Worm (Caenorhabditis elegans) whole organism, L1 larva: ENCODE results near the gene cyp-35B3.

Experiments
- aha-1 ChIP-seq: fragments of 150-350 bp; optimal IDR thresholded peaks from 2 replicates; lab custom pipeline; 2014; ENCODE audit warnings: missing biosample characterization, missing genetic modification characterization
- egl-27 ChIP-seq, 2 experiments: fragments of 150-350 bp in 1 of 2; sonication (generic microtip); optimal IDR thresholded peaks; 3 replicates each; lab custom pipeline; 2017 to 2018; ENCODE audit warnings: missing biosample characterization in 2 of 2, missing genetic modification characterization in 2 of 2, missing genetic modification reagents in 2 of 2
- elt-3 ChIP-seq, 6 experiments: fragments of 150-350 bp in 1 of 6; sonication (generic microtip); optimal IDR thresholded peaks; 2 replicates each; lab custom pipeline; 2017 to 2018; ENCODE audit warnings: missing biosample characterization in 6 of 6, missing genetic modification characterization in 6 of 6, inconsistent platforms in 1 of 6
- hpl-2 ChIP-seq: fragments of 150-350 bp; optimal IDR thresholded peaks from 2 replicates; lab custom pipeline; 2014; ENCODE audit warnings: missing biosample characterization, missing genetic modification reagents, missing genetic modification characterization
- nhr-12 ChIP-seq: sonication (generic microtip); optimal IDR thresholded peaks from 2 replicates; lab custom pipeline; 2017; ENCODE audit warnings: missing biosample characterization, missing genetic modification characterization
- nhr-77 ChIP-seq: fragments of 150-350 bp; optimal IDR thresholded peaks from 2 replicates; lab custom pipeline; 2014; ENCODE audit warnings: missing biosample characterization, missing genetic modification characterization
- snpc-4 ChIP-seq: fragments of 150-350 bp; optimal IDR thresholded peaks from 2 replicates; lab custom pipeline; 2014; ENCODE audit warnings: missing biosample characterization, missing genetic modification characterization

ce11 chrV:3931326-3931725, 13.8 kb upstream of the cyp-35B3 start, which contains the start of gene srx-63:
- TF ChIP-seq nhr-77 (tag; lab: Kevin White, UChicago) (no peak), egl-27 (tag; optimal IDR thresholded peaks at IDR 0.05; lab: Kevin White, UChicago) (no peak), aha-1 (no peak), snpc-4 (no peak), elt-3 (tag; optimal IDR thresholded peaks at IDR 0.05; lab: Kevin White, UChicago) (no peak), hpl-2 (no peak), nhr-12 (no peak)
